Worm (Caenorhabditis elegans) whole organism, young adult: ENCODE measurements around the gene svh-11.

Source experiments
- B0019.2 ChIP-seq: fragments of 200-800 bp; sonication (Bioruptor generic); conservative IDR thresholded peaks from 2 replicates; pipeline ENCODE4 v1.3.6; 2022; ENCODE audit warnings: missing genetic modification reagents, missing genetic modification characterization, missing compliant biosample characterization
- B0336.3 ChIP-seq: fragments of 200-800 bp; sonication (Bioruptor generic); IDR thresholded peaks from 2 replicates; pipeline ENCODE4 v1.3.6; 2022; ENCODE audit warnings: missing genetic modification characterization, missing compliant biosample characterization
- F22D6.2 ChIP-seq: sonication (generic microtip); optimal IDR thresholded peaks from 2 replicates; lab custom pipeline; 2016; ENCODE audit warnings: mild to moderate bottlenecking, missing genetic modification characterization, missing compliant biosample characterization
- F23B12.7 ChIP-seq: sonication (generic microtip); optimal IDR thresholded peaks from 2 replicates; lab custom pipeline; 2017; ENCODE audit warnings: missing genetic modification characterization, mild to moderate bottlenecking, missing compliant biosample characterization, antibody characterized with exemption, moderate library complexity; ENCODE audit not compliant: insufficient read depth
- Y95B8A.8 ChIP-seq: fragments of 200-800 bp; sonication (Bioruptor generic); IDR thresholded peaks from 2 replicates; pipeline ENCODE4 v1.3.6; 2022; ENCODE audit warnings: missing genetic modification reagents, missing genetic modification characterization, missing compliant biosample characterization
- attf-5 ChIP-seq: fragments of 200-800 bp; sonication (Bioruptor generic); optimal IDR thresholded peaks from 2 replicates; lab custom pipeline; 2018; ENCODE audit warnings: mild to moderate bottlenecking, missing genetic modification characterization, missing compliant biosample characterization
- bed-2 ChIP-seq: fragments of 200-800 bp; sonication (Bioruptor generic); IDR thresholded peaks from 2 replicates; pipeline ENCODE4 v1.3.6; 2022; ENCODE audit warnings: missing genetic modification reagents, missing genetic modification characterization, missing compliant biosample characterization
- cebp-1 ChIP-seq, 2 experiments: fragments of 200-800 bp in 1 of 2; sonication (Bioruptor generic) in 1 of 2; sonication (generic microtip) in 1 of 2; IDR thresholded peaks in 1 of 2; optimal IDR thresholded peaks in 1 of 2; 2 replicates each; pipeline versions ENCODE4 v1.3.6 to Lab custom; 2017 to 2022; ENCODE audit warnings: missing compliant biosample characterization in 2 of 2, missing genetic modification characterization in 2 of 2, mild to moderate bottlenecking in 1 of 2, missing genetic modification reagents in 1 of 2, moderate library complexity in 1 of 2
- ceh-91 ChIP-seq: fragments of 200-800 bp; sonication (Bioruptor generic); IDR thresholded peaks from 2 replicates; pipeline ENCODE4 v1.3.6; 2022; ENCODE audit warnings: missing genetic modification reagents, missing genetic modification characterization, missing compliant biosample characterization
- efl-1 ChIP-seq: fragments of 150-350 bp; optimal IDR thresholded peaks from 2 replicates; lab custom pipeline; 2014; ENCODE audit warnings: missing biosample characterization, missing genetic modification reagents, missing genetic modification characterization
- egl-44 ChIP-seq: fragments of 200-800 bp; sonication (Bioruptor generic); IDR thresholded peaks from 2 replicates; pipeline ENCODE4 v1.3.6; 2022; ENCODE audit warnings: missing genetic modification reagents, missing genetic modification characterization, missing compliant biosample characterization
- ets-4 ChIP-seq: fragments of 200-800 bp; sonication (Bioruptor generic); optimal IDR thresholded peaks from 2 replicates; lab custom pipeline; 2018; ENCODE audit warnings: mild to moderate bottlenecking, missing genetic modification characterization, missing compliant biosample characterization
- fkh-3 ChIP-seq: sonication (generic microtip); optimal IDR thresholded peaks from 2 replicates; lab custom pipeline; 2016; ENCODE audit warnings: mild to moderate bottlenecking, missing genetic modification characterization, missing compliant biosample characterization
- him-1 ChIP-seq: sonication (generic microtip); optimal IDR thresholded peaks from 2 replicates; lab custom pipeline; 2016; ENCODE audit warnings: missing genotype, missing genetic modification reagents, missing genetic modification characterization, missing compliant biosample characterization
- hlh-26 ChIP-seq: fragments of 200-800 bp; sonication (Bioruptor generic); conservative IDR thresholded peaks from 2 replicates; pipeline ENCODE4 v1.3.6; 2022; ENCODE audit warnings: missing genetic modification reagents, missing genetic modification characterization, missing compliant biosample characterization
- hmg-1.2 ChIP-seq: fragments of 200-800 bp; sonication (Bioruptor generic); IDR thresholded peaks from 2 replicates; pipeline ENCODE4 v1.3.6; 2022; ENCODE audit warnings: missing genetic modification reagents, missing genetic modification characterization, missing compliant biosample characterization
- hmg-20 ChIP-seq: fragments of 200-800 bp; sonication (Bioruptor generic); IDR thresholded peaks from 2 replicates; pipeline ENCODE4 v1.3.6; 2022; ENCODE audit warnings: missing genetic modification reagents, missing genetic modification characterization, missing compliant biosample characterization
- madf-3 ChIP-seq: fragments of 200-800 bp; sonication (Bioruptor generic); IDR thresholded peaks from 2 replicates; pipeline ENCODE4 v1.3.6; 2022; ENCODE audit warnings: missing genetic modification reagents, missing genetic modification characterization, missing compliant biosample characterization
- mxl-1 ChIP-seq: sonication (generic microtip); optimal IDR thresholded peaks from 2 replicates; lab custom pipeline; 2016; ENCODE audit warnings: missing genetic modification characterization, missing compliant biosample characterization
- nhr-80 ChIP-seq: sonication (generic microtip); optimal IDR thresholded peaks from 2 replicates; lab custom pipeline; 2016; ENCODE audit warnings: missing genetic modification characterization, missing compliant biosample characterization
- nhr-90 ChIP-seq: sonication (generic microtip); optimal IDR thresholded peaks from 2 replicates; lab custom pipeline; 2016; ENCODE audit warnings: missing genotype, mild to moderate bottlenecking, missing genetic modification characterization, missing compliant biosample characterization
- pbrm-1 ChIP-seq: fragments of 200-800 bp; sonication (Bioruptor generic); IDR thresholded peaks from 2 replicates; pipeline ENCODE4 v1.3.6; 2022; ENCODE audit warnings: missing genetic modification reagents, missing genetic modification characterization, missing compliant biosample characterization
- snpc-1.3 ChIP-seq: sonication (generic microtip); optimal IDR thresholded peaks from 2 replicates; lab custom pipeline; 2017; ENCODE audit warnings: missing genetic modification characterization, mild to moderate bottlenecking, missing compliant biosample characterization, antibody characterized with exemption, moderate library complexity, missing genotype, missing genetic modification reagents; ENCODE audit not compliant: insufficient read depth
- somi-1 ChIP-seq: fragments of 200-800 bp; sonication (Bioruptor generic); optimal IDR thresholded peaks from 2 replicates; lab custom pipeline; 2018; ENCODE audit warnings: mild to moderate bottlenecking, missing genetic modification characterization, missing compliant biosample characterization
- tbp1 ChIP-seq: fragments of 200-800 bp; sonication (Bioruptor generic); optimal IDR thresholded peaks from 2 replicates; lab custom pipeline; 2018; ENCODE audit warnings: mild to moderate bottlenecking, missing genetic modification characterization, missing compliant biosample characterization
- tlf-1 ChIP-seq: fragments of 200-800 bp; sonication (Bioruptor generic); optimal IDR thresholded peaks from 2 replicates; lab custom pipeline; 2018; ENCODE audit warnings: mild to moderate bottlenecking, missing genetic modification characterization, missing compliant biosample characterization
- zfh-2 ChIP-seq: fragments of 200-800 bp; sonication (Bioruptor generic); conservative IDR thresholded peaks from 2 replicates; pipeline ENCODE4 v1.3.6; 2022; ENCODE audit warnings: missing genetic modification reagents, missing genetic modification characterization, missing compliant biosample characterization
- ztf-18 ChIP-seq: sonication (generic microtip); optimal IDR thresholded peaks from 2 replicates; lab custom pipeline; 2016; ENCODE audit warnings: missing genotype, mild to moderate bottlenecking, missing genetic modification characterization, missing compliant biosample characterization
- ztf-25 ChIP-seq: fragments of 200-800 bp; sonication (Bioruptor generic); IDR thresholded peaks from 2 replicates; pipeline ENCODE4 v1.3.6; 2022; ENCODE audit warnings: missing genetic modification reagents, missing genetic modification characterization, missing compliant biosample characterization
- ztf-26 ChIP-seq: sonication (generic microtip); optimal IDR thresholded peaks from 2 replicates; lab custom pipeline; 2017; ENCODE audit warnings: missing genetic modification characterization, missing compliant biosample characterization

Gene svh-11

DNA sequence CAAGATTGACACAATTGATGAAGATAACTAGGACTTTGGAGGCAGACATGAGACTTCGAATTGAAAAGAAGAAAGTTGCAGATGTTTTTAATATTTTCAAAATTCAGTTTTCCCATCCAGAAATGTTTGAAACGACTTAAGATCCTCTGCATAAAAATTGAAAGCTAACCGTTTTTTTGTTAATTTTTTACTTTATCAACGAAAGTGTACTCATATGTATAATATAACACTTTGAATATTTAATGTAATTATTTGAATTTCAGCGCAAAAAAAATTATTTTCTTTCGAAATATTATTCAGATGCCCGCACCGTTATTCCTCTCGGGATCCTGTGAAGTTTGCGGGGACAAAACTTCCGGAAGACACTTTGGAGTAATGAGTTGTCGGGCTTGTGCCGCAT, 20.0 kb downstream of the svh-11 start, which contains the start of gene nhr-18:
Gene nhr-18, plus strand, starts transcription at position 301 of the 400 bp plus-strand sequence.
- TF ChIP-seq pbrm-1 (GFP tag; lab: Robert Waterston, UW) (no peak), ztf-18 (tag; lab: Kevin White, UChicago) (no peak), tbp1 (no peak), ets-4 (GFP tag; lab: Kevin White, UChicago) (no peak), B0336.3 (no peak), B0019.2 (GFP tag; lab: Robert Waterston, UW) (no peak), efl-1 (GFP tag; lab: Kevin White, UChicago) (no peak)
- TF ChIP-seq, all 124 proteins: peak for 0

- TF ChIP-seq ztf-25 (GFP tag; lab: Robert Waterston, UW), result no peak
- no peak for TF ChIP-seq ceh-91
- TF ChIP-seq nhr-90 (tag; lab: Kevin White, UChicago), result no peak
- TF ChIP-seq fkh-3 (tag; lab: Kevin White, UChicago), result no peak
Measured at ce11 chrV:2228781-2229180, 21.9 kb downstream of the svh-11 start, which contains the start of gene nhr-126. TSS of gene nhr-126 (plus strand) at chrV:2229081.

DNA sequence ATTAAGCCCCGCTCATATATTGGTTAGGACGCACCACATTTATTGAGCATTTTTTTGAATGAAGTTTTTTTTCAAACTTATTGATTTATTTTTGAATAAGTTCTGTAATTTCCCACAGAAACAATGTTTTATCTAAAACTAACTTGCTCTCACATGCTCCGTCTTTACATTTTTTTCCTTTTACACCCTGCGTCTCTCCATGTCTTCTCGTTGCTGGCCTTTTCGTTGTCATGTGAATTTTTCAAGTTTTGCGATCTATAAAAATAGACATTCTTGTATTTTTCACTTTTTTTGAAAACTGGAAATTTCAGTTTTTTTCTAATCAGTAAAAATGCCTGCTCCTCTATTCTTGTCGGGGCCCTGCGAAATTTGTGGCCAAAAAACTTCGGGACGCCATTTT, 24.0 kb downstream of the svh-11 start, which contains the start of gene nhr-134:
Gene nhr-134, plus strand, starts transcription at position 312 of the 400 bp plus-strand sequence.
- TF ChIP-seq attf-5, result peak; percentile 34
- no peak for TF ChIP-seq cebp-1 (GFP tag; IDR thresholded peaks at IDR 0.05; lab: Robert Waterston, UW)
- peak; percentile 25 for TF ChIP-seq cebp-1 (tag; optimal IDR thresholded peaks at IDR 0.05; lab: Kevin White, UChicago)
- no peak for TF ChIP-seq zfh-2 (GFP tag; lab: Robert Waterston, UW)
- TF ChIP-seq F23B12.7 (tag; lab: Kevin White, UChicago), result no peak
- no peak for TF ChIP-seq ztf-18 (tag; lab: Kevin White, UChicago)
- peak; percentile 52; the same call in 1 of the 2 replicates for TF ChIP-seq hmg-1.2 (GFP tag; lab: Robert Waterston, UW)
- TF ChIP-seq F22D6.2 (tag; lab: Kevin White, UChicago), result no peak
- no peak for TF ChIP-seq madf-3
- peak; percentile 4 for TF ChIP-seq nhr-80 (tag; lab: Kevin White, UChicago)
- TF ChIP-seq B0019.2 (GFP tag; lab: Robert Waterston, UW), result no peak

DNA sequence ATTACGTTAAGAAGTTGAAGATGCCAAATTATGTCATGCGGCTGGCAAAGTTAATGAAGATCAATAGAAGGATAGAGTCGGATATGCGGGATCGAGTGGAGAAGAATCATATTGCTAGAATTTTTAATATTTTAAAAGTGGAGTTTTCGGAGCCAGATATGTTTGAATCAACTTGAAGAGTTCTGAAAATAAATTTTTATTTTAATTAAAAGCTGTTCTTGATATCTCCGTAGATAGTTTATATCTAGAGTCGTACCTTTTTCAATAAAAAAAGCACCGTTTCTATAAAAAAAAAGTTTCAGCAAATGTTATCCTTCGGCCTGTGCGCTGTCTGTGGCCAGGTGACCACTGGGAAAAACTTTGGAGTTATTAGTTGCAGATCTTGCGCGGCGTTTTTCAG, 26.3 kb downstream of the svh-11 start, which contains the start of gene nhr-96:
Gene nhr-96, plus strand, starts transcription at position 301 of the 400 bp plus-strand sequence.
- no peak for TF ChIP-seq tlf-1

DNA sequence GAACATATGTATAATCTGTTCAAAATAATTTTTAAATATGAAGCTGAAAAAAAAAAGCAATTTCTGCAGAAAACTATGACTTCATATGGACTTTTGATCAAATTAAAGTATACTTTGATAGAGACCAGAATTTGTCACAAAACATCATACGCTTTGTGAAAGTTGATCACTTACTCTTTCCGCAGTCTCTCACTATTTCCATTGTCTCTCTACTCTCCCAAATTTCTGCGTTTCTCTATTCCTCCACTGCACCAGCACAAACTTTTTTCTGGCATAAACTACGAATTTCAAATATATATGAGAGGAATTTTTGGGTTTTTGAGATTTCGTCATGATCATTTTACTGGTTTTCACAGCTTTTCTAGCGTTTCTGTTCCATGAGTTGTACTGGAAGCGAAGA, 28.9 kb downstream of the svh-11 start, which contains the start of gene cyp-33C4:
Gene cyp-33C4, plus strand, starts transcription at position 293 of the 400 bp plus-strand sequence.
- TF ChIP-seq cebp-1 (GFP tag; IDR thresholded peaks at IDR 0.05; lab: Robert Waterston, UW) (0 out of 2 replicates have a peak, but pooled peaks have one; percentile 27), cebp-1 (tag; optimal IDR thresholded peaks at IDR 0.05; lab: Kevin White, UChicago) (peak; percentile 55), hmg-20 (GFP tag; lab: Robert Waterston, UW) (no peak), nhr-80 (tag; lab: Kevin White, UChicago) (peak; percentile 33), hmg-1.2 (GFP tag; lab: Robert Waterston, UW) (peak; percentile 71; the same call in 1 of the 2 replicates)

DNA sequence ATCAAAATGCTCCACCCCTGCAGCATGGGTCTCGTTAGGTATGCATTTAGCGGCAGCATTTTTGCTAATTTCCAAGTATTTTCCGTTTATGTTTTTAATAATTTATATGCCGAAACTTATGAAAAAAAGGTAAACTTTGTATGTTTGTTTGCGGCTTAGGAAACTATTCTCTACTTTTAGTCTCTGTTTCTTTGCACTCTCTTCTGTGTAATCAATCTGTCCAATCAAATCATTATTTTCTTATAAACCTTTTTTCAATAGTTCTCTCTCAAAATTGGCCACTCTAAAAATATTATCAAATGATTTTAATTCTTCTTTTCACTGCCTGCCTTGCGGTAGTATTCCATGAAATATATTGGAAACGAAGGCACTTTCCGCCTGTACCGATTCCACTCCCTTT, 31.1 kb downstream of the svh-11 start:
- TF ChIP-seq egl-44 (GFP tag; lab: Robert Waterston, UW), result no peak
- no peak for TF ChIP-seq somi-1 (GFP tag; lab: Kevin White, UChicago)
- TF ChIP-seq ztf-26 (tag; lab: Kevin White, UChicago), result no peak
- no peak for TF ChIP-seq bed-2 (GFP tag; lab: Robert Waterston, UW)
- no peak for TF ChIP-seq Y95B8A.8 (GFP tag; lab: Robert Waterston, UW)
- no peak for TF ChIP-seq mxl-1 (tag; lab: Kevin White, UChicago)
- no peak for TF ChIP-seq snpc-1.3 (tag; lab: Kevin White, UChicago)
- TF ChIP-seq ztf-18 (tag; lab: Kevin White, UChicago), result no peak
- no peak for TF ChIP-seq him-1 (tag; lab: Kevin White, UChicago)
- no peak for TF ChIP-seq hlh-26
